Fruit fly (Drosophila melanogaster): ENCODE data around the gene CG10098.

CG10098 gene

dm6 chr3R:7091904-7092303, 32.4 kb upstream of the CG10098 start (continued):
- TF ChIP-seq CG15514 (GFP tag; optimal IDR thresholded peaks at IDR 0.05) (peak; percentile 52), cas (GFP tag; IDR thresholded peaks at IDR 0.05) (no peak), ind (GFP tag; optimal IDR thresholded peaks at IDR 0.05) (no peak), Six4 (GFP tag; optimal IDR thresholded peaks at IDR 0.05) (peak; percentile 4), CG10267 (tag; optimal IDR thresholded peaks at IDR 0.05) (peak; percentile 70), CG12744 (GFP tag; optimal IDR thresholded peaks at IDR 0.05) (peak; percentile 24), sr (GFP tag; IDR thresholded peaks at IDR 0.05) (no peak), sisA (GFP tag; IDR thresholded peaks at IDR 0.05) (no peak), CG32772 (GFP tag; IDR thresholded peaks at IDR 0.05) (no peak), Nf-YC (tag; optimal IDR thresholded peaks at IDR 0.05) (peak; percentile 22), CG16813 (GFP tag; IDR thresholded peaks at IDR 0.05; ENCODE audit: partially characterized antibody) (peak; percentile 69), Hr51 (GFP tag; optimal IDR thresholded peaks at IDR 0.05) (no peak), CG14860 (GFP tag; IDR thresholded peaks at IDR 0.05; ENCODE audit: partially characterized antibody) (peak; percentile 70), vfl (GFP tag; optimal IDR thresholded peaks at IDR 0.05) (no peak), vvl (GFP tag; IDR thresholded peaks at IDR 0.05) (0 out of 2 replicates have a peak, but pooled peaks have one; percentile 16), Dll (GFP tag; IDR thresholded peaks at IDR 0.05; ENCODE audit: partially characterized antibody) (peak; percentile 75), Sin3A (optimal IDR thresholded peaks at IDR 0.05) (no peak), CG6254 (GFP tag; optimal IDR thresholded peaks at IDR 0.05) (no peak), BEAF-32 (GFP tag; optimal IDR thresholded peaks at IDR 0.05) (peak; percentile 71), lov (optimal IDR thresholded peaks at IDR 0.05) (no peak), lov (GFP tag; IDR thresholded peaks at IDR 0.05) (no peak), TFAM (GFP tag; optimal IDR thresholded peaks at IDR 0.05) (no peak), gcm (GFP tag; optimal IDR thresholded peaks at IDR 0.05) (peak; percentile 14), CG30403 (GFP tag; optimal IDR thresholded peaks at IDR 0.05) (peak; percentile 57), knrl (GFP tag; IDR thresholded peaks at IDR 0.05; ENCODE audit: partially characterized antibody) (peak; percentile 70; the same call in 2 of the 3 replicates), cato (GFP tag; optimal IDR thresholded peaks at IDR 0.05; ENCODE audit: borderline replicate concordance) (no peak), ash1 (GFP tag; optimal IDR thresholded peaks at IDR 0.05) (peak; percentile 17), vnd (GFP tag; IDR thresholded peaks at IDR 0.05; ENCODE audit: partially characterized antibody) (peak; percentile 59), Bgb (GFP tag; IDR thresholded peaks at IDR 0.05; ENCODE audit: partially characterized antibody) (peak; percentile 84), CG4360 (GFP tag; IDR thresholded peaks at IDR 0.05) (no peak), Poxn (GFP tag; IDR thresholded peaks at IDR 0.05) (no peak), CoRest (tag; optimal IDR thresholded peaks at IDR 0.05) (peak; percentile 60), CG17186 (GFP tag; optimal IDR thresholded peaks at IDR 0.05) (peak; percentile 3), odd (GFP tag; optimal IDR thresholded peaks at IDR 0.05) (no peak), CG33557 (GFP tag; optimal IDR thresholded peaks at IDR 0.05) (no peak), lilli (GFP tag; optimal IDR thresholded peaks at IDR 0.05) (peak; percentile 59), Med (GFP tag) (peak; percentile 83), hbn (GFP tag; IDR thresholded peaks at IDR 0.05; ENCODE audit: partially characterized antibody) (peak; percentile 74), CG9932 (GFP tag; IDR thresholded peaks at IDR 0.05) (peak; percentile 23; the same call in 1 of the 2 replicates), zfh1 (GFP tag; IDR thresholded peaks at IDR 0.05) (0 out of 3 replicates have a peak, but pooled peaks have one; percentile 5), Taf1 (GFP tag; IDR thresholded peaks at IDR 0.05) (no peak), bsh (GFP tag; optimal IDR thresholded peaks at IDR 0.05) (peak in 1 of 2 experiments; percentile 16), CG17829 (tag; optimal IDR thresholded peaks at IDR 0.05) (peak; percentile 42), luna (GFP tag; optimal IDR thresholded peaks at IDR 0.05) (no peak), gro (GFP tag; optimal IDR thresholded peaks at IDR 0.05) (no peak), CG9215 (GFP tag; IDR thresholded peaks at IDR 0.05) (no peak), row (GFP tag; IDR thresholded peaks at IDR 0.05) (peak; percentile 64), CG8924 (tag; optimal IDR thresholded peaks at IDR 0.05) (peak; percentile 62), Doc3 (GFP tag; IDR thresholded peaks at IDR 0.05; ENCODE audit: partially characterized antibody) (peak; percentile 71; the same call in 2 of the 3 replicates), zen (tag; optimal IDR thresholded peaks at IDR 0.05) (peak; percentile 7)
